Fruit fly (Drosophila melanogaster) whole organism, embryonic: ENCODE results near the gene CG10513.

Experiments
- Abd-B ChIP-seq: fragments of 200-800 bp; sonication (Bioruptor generic); optimal IDR thresholded peaks from 2 replicates; lab custom pipeline; 2018; ENCODE audit warnings: missing biosample characterization, mild to moderate bottlenecking, missing genetic modification characterization, moderate library complexity
- Atf6 ChIP-seq: fragments of 200-800 bp; sonication (Bioruptor generic); IDR thresholded peaks from 2 replicates; pipeline ENCODE4 v1.3.6; 2022; ENCODE audit warnings: missing biosample characterization, missing genetic modification characterization
- BtbVII ChIP-seq: fragments of 200-800 bp; sonication (Bioruptor generic); optimal IDR thresholded peaks from 3 replicates; lab custom pipeline; 2017; ENCODE audit warnings: missing biosample characterization, mild to moderate bottlenecking, missing genetic modification characterization
- CG10543 ChIP-seq: fragments of 200-800 bp; sonication (Bioruptor generic); optimal IDR thresholded peaks from 3 replicates; lab custom pipeline; 2017; ENCODE audit warnings: missing biosample characterization, mild to moderate bottlenecking, missing genetic modification characterization, moderate library complexity
- CG12155 ChIP-seq: fragments of 200-800 bp; sonication (Bioruptor generic); optimal IDR thresholded peaks from 3 replicates; lab custom pipeline; 2016; ENCODE audit warnings: missing biosample characterization, missing genetic modification characterization
- CG12769 ChIP-seq: fragments of 200-800 bp; sonication (Bioruptor generic); optimal IDR thresholded peaks from 2 replicates; lab custom pipeline; 2019; ENCODE audit warnings: missing biosample characterization, mild to moderate bottlenecking, missing genetic modification characterization, moderate library complexity
- CG13287 ChIP-seq: fragments of 200-800 bp; sonication (Bioruptor generic); IDR thresholded peaks from 2 replicates; pipeline ENCODE4 v1.3.6; 2022; ENCODE audit warnings: missing biosample characterization, missing genetic modification characterization; ENCODE audit not compliant: partially characterized antibody
- CG13894 ChIP-seq: fragments of 200-800 bp; sonication (Bioruptor generic); optimal IDR thresholded peaks from 3 replicates; lab custom pipeline; 2018; ENCODE audit warnings: missing biosample characterization, mild to moderate bottlenecking, missing genetic modification characterization, moderate library complexity
- CG2199 ChIP-seq: fragments of 200-800 bp; sonication (Bioruptor generic); IDR thresholded peaks from 3 replicates; pipeline ENCODE4 v1.3.6; 2022; ENCODE audit warnings: missing biosample characterization, missing genetic modification characterization
- CG3163 ChIP-seq: fragments of 200-800 bp; sonication (Bioruptor generic); optimal IDR thresholded peaks from 3 replicates; lab custom pipeline; 2016; ENCODE audit warnings: missing biosample characterization, missing genetic modification characterization
- CG34376 ChIP-seq: fragments of 200-800 bp; sonication (Bioruptor generic); optimal IDR thresholded peaks from 2 replicates; lab custom pipeline; 2018; ENCODE audit warnings: missing biosample characterization, mild to moderate bottlenecking, missing genetic modification characterization
- CG4328 ChIP-seq: fragments of 200-800 bp; sonication (Bioruptor generic); optimal IDR thresholded peaks from 3 replicates; lab custom pipeline; 2017; ENCODE audit warnings: missing biosample characterization, missing genetic modification reagents, missing genetic modification characterization
- CG7987 ChIP-seq: fragments of 200-800 bp; sonication (Bioruptor generic); optimal IDR thresholded peaks from 2 replicates; lab custom pipeline; 2018; ENCODE audit warnings: missing biosample characterization, mild to moderate bottlenecking, missing genetic modification characterization, moderate library complexity
- CG8290 ChIP-seq, 3 experiments: fragments of 200-800 bp; sonication (Bioruptor generic); optimal IDR thresholded peaks; 2 replicates each; lab custom pipeline; 2016 to 2019; ENCODE audit warnings: missing biosample characterization in 3 of 3, missing genetic modification characterization in 3 of 3, mild to moderate bottlenecking in 2 of 3, moderate library complexity in 1 of 3
- CrebB ChIP-seq: fragments of 200-800 bp; sonication (Bioruptor generic); optimal IDR thresholded peaks from 3 replicates; lab custom pipeline; 2018; ENCODE audit warnings: missing biosample characterization, mild to moderate bottlenecking, missing genetic modification characterization
- H15 ChIP-seq: fragments of 200-800 bp; sonication (Bioruptor generic); IDR thresholded peaks from 3 replicates; pipeline ENCODE4 v1.3.6; 2022; ENCODE audit warnings: missing biosample characterization, missing genetic modification characterization
- Hr78 ChIP-seq, 2 experiments: fragments of 200-800 bp in 1 of 2; fragments of >200 bp in 1 of 2; sonication (Bioruptor generic) in 1 of 2; optimal IDR thresholded peaks; 2 replicates each; lab custom pipeline; 2017 to 2019; ENCODE audit warnings: missing biosample characterization in 2 of 2, missing genetic modification characterization in 2 of 2, mild to moderate bottlenecking in 1 of 2, moderate library complexity in 1 of 2
- Jarid2 ChIP-seq: fragments of 200-800 bp; sonication (Bioruptor generic); optimal IDR thresholded peaks from 3 replicates; lab custom pipeline; 2017; ENCODE audit warnings: mild to moderate bottlenecking, missing biosample characterization, missing genetic modification reagents, missing genetic modification characterization
- Med ChIP-seq: fragments of 200-800 bp; sonication (Bioruptor generic); peaks from one replicate; lab custom pipeline; 2016; ENCODE audit warnings: missing biosample characterization, missing genetic modification characterization, mild to moderate bottlenecking, inconsistent platforms, moderate library complexity
- cg ChIP-seq: fragments of 200-800 bp; sonication (Bioruptor generic); optimal IDR thresholded peaks from 3 replicates; lab custom pipeline; 2019; ENCODE audit warnings: missing biosample characterization, mild to moderate bottlenecking, missing genetic modification characterization, moderate library complexity
- chinmo ChIP-seq: fragments of 200-800 bp; sonication (Bioruptor generic); IDR thresholded peaks from 4 replicates; pipeline ENCODE4 v1.3.6; 2022; ENCODE audit warnings: missing biosample characterization, missing genetic modification characterization; ENCODE audit not compliant: partially characterized antibody
- exex ChIP-seq: fragments of 200-800 bp; sonication (Bioruptor generic); optimal IDR thresholded peaks from 4 replicates; lab custom pipeline; 2018; ENCODE audit warnings: missing biosample characterization, mild to moderate bottlenecking, missing genetic modification characterization, moderate library complexity
- fd102C ChIP-seq: fragments of 200-800 bp; sonication (Bioruptor generic); optimal IDR thresholded peaks from 2 replicates; lab custom pipeline; 2018; ENCODE audit warnings: missing biosample characterization, mild to moderate bottlenecking, missing genetic modification characterization, moderate library complexity
- grn ChIP-seq: fragments of 200-800 bp; sonication (Bioruptor generic); optimal IDR thresholded peaks from 3 replicates; lab custom pipeline; 2017; ENCODE audit warnings: missing biosample characterization, missing genetic modification characterization
- lab ChIP-seq: fragments of 200-800 bp; sonication (Bioruptor generic); optimal IDR thresholded peaks from 3 replicates; lab custom pipeline; 2017; ENCODE audit warnings: missing biosample characterization, missing genetic modification characterization, mild to moderate bottlenecking, moderate library complexity, missing genetic modification reagents
- lilli ChIP-seq: fragments of 200-800 bp; sonication (Bioruptor generic); optimal IDR thresholded peaks from 3 replicates; lab custom pipeline; 2016; ENCODE audit warnings: missing biosample characterization, missing genetic modification characterization
- mirr ChIP-seq: fragments of 200-800 bp; sonication (Bioruptor generic); optimal IDR thresholded peaks from 3 replicates; lab custom pipeline; 2018; ENCODE audit warnings: missing biosample characterization, mild to moderate bottlenecking, missing genetic modification characterization
- pan ChIP-seq, 4 experiments: fragments of >200 bp in 3 of 4; fragments of 200-800 bp in 1 of 4; sonication (Bioruptor generic) in 1 of 4; optimal IDR thresholded peaks in 3 of 4; IDR thresholded peaks in 1 of 4; 2 replicates each; pipeline versions ENCODE4 v1.3.6 to Lab custom; 2017 to 2022; ENCODE audit warnings: missing biosample characterization in 2 of 4, missing genetic modification characterization in 2 of 4, mixed read lengths in 1 of 4
- phol ChIP-seq: fragments of 200-800 bp; sonication (Bioruptor generic); optimal IDR thresholded peaks from 3 replicates; lab custom pipeline; 2018; ENCODE audit warnings: missing biosample characterization, mild to moderate bottlenecking, missing genetic modification characterization, moderate library complexity
- sd ChIP-seq: fragments of 200-800 bp; sonication (Bioruptor generic); optimal IDR thresholded peaks from 3 replicates; lab custom pipeline; 2018; ENCODE audit warnings: missing biosample characterization, mild to moderate bottlenecking, missing genetic modification characterization, moderate library complexity
- sens ChIP-seq: fragments of 200-800 bp; sonication (Bioruptor generic); peaks from one replicate; lab custom pipeline; 2016; ENCODE audit warnings: missing biosample characterization, missing genetic modification characterization
- sug ChIP-seq: fragments of 200-800 bp; optimal IDR thresholded peaks from 2 replicates; lab custom pipeline; 2019; ENCODE audit warnings: missing biosample characterization, mild to moderate bottlenecking, missing genetic modification characterization, moderate library complexity
- tin ChIP-seq: fragments of 200-800 bp; sonication (Bioruptor generic); optimal IDR thresholded peaks from 3 replicates; lab custom pipeline; 2016; ENCODE audit warnings: missing biosample characterization, missing genetic modification characterization
- trh ChIP-seq: fragments of 200-800 bp; sonication (Bioruptor generic); optimal IDR thresholded peaks from 2 replicates; lab custom pipeline; 2016; ENCODE audit warnings: missing biosample characterization, missing genetic modification characterization
- zf30C ChIP-seq: fragments of 200-800 bp; sonication (Bioruptor generic); optimal IDR thresholded peaks from 3 replicates; lab custom pipeline; 2018; ENCODE audit warnings: missing biosample characterization, mild to moderate bottlenecking, missing genetic modification characterization

CG10513 gene

dm6 chr3R:25308228-25308627 lies 31.2 kb upstream of the CG10513 start, which contains the start of gene CG10550:
Gene CG10550, minus strand, starts transcription at chr3R:25308391.
- TF ChIP-seq CG8290 (GFP tag; optimal IDR thresholded peaks at IDR 0.05; lab: Kevin White, UChicago) (no peak), CG8290 (tag; optimal IDR thresholded peaks at IDR 0.05; lab: Kevin White, UChicago) (peak in 1 of 2 experiments; percentile 53), lab (GFP tag; lab: Kevin White, UChicago) (peak; percentile 2), exex (tag; lab: Kevin White, UChicago) (peak; percentile 41), sug (tag; lab: Kevin White, UChicago) (peak; percentile 38), CG13287 (peak; percentile 20; the same call in 1 of the 2 replicates), chinmo (GFP tag; lab: Robert Waterston, UW) (peak; percentile 87; the same call in 2 of the 4 replicates), Jarid2 (peak; percentile 46), sd (tag; lab: Kevin White, UChicago) (peak; percentile 43), CG13894 (tag; lab: Kevin White, UChicago) (peak; percentile 37), Med (peak; percentile 11), CG2199 (GFP tag; lab: Robert Waterston, UW) (peak; percentile 40; the same call in 1 of the 3 replicates), fd102C (no peak), cg (peak; percentile 61), sens (GFP tag; lab: Kevin White, UChicago) (no peak), phol (tag; lab: Kevin White, UChicago) (no peak), CG10543 (GFP tag; lab: Kevin White, UChicago) (no peak), Atf6 (GFP tag; lab: Robert Waterston, UW) (no peak), zf30C (GFP tag; lab: Kevin White, UChicago) (no peak), CG12155 (GFP tag; lab: Kevin White, UChicago) (no peak), CG12769 (peak; percentile 51), mirr (peak; percentile 73), Hr78 (GFP tag; optimal IDR thresholded peaks at IDR 0.05; lab: Kevin White, UChicago) (peak in 1 of 2 experiments; percentile 63)

dm6 chr3R:25305822-25306544 lies 29.0 kb upstream of the CG10513 start:
- TF ChIP-seq Med (peak; percentile 63), exex (tag; lab: Kevin White, UChicago) (peak; percentile 99), H15 (no peak), Abd-B (GFP tag; lab: Kevin White, UChicago) (no peak), CrebB (tag; lab: Kevin White, UChicago) (no peak), grn (GFP tag; lab: Kevin White, UChicago) (peak; percentile 40), tin (no peak), trh (no peak), chinmo (GFP tag; lab: Robert Waterston, UW) (0 out of 4 replicates have a peak, but pooled peaks have one; percentile 64), CG4328 (no peak), CG3163 (GFP tag; lab: Kevin White, UChicago) (no peak), mirr (peak; percentile 40), CG13287 (no peak), CG34376 (GFP tag; lab: Kevin White, UChicago) (peak; percentile 48), sd (tag; lab: Kevin White, UChicago) (peak; percentile 70), lab (GFP tag; lab: Kevin White, UChicago) (peak; percentile 19), lilli (GFP tag; lab: Kevin White, UChicago) (no peak), pan (optimal IDR thresholded peaks at IDR 0.05; lab: Kevin White, UChicago) (no peak), pan (GFP tag; optimal IDR thresholded peaks at IDR 0.05 in 1 of 2, IDR thresholded peaks at IDR 0.05 in 1 of 2) (no peak), BtbVII (GFP tag; lab: Kevin White, UChicago) (peak; percentile 58), CG7987 (no peak), sug (tag; lab: Kevin White, UChicago) (peak; percentile 74)
